Worm (Caenorhabditis elegans) whole organism, L3 larva: ENCODE results near the gene wht-8.

Experiments
- ZK546.5 ChIP-seq: sonication (generic microtip); optimal IDR thresholded peaks from 2 replicates; lab custom pipeline; 2017; ENCODE audit warnings: missing biosample characterization, missing genetic modification characterization
- aly-2 ChIP-seq: fragments of 150-350 bp; optimal IDR thresholded peaks from 2 replicates; lab custom pipeline; 2014; ENCODE audit warnings: missing biosample characterization, missing genetic modification characterization
- ama-1 ChIP-seq: fragments of 150-350 bp; optimal IDR thresholded peaks from 2 replicates; lab custom pipeline; 2018
- ceh-28 ChIP-seq: fragments of 150-350 bp; optimal IDR thresholded peaks from 2 replicates; lab custom pipeline; 2014; ENCODE audit warnings: missing biosample characterization, missing genetic modification reagents, missing genetic modification characterization
- ceh-9 ChIP-seq: sonication (generic microtip); optimal IDR thresholded peaks from 2 replicates; lab custom pipeline; 2018; ENCODE audit warnings: missing biosample characterization, missing genetic modification characterization
- daf-12 ChIP-seq: fragments of 150-350 bp; optimal IDR thresholded peaks from 2 replicates; lab custom pipeline; 2014; ENCODE audit warnings: missing biosample characterization, missing genetic modification reagents, missing genetic modification characterization
- egl-27 ChIP-seq: sonication (generic microtip); optimal IDR thresholded peaks from 4 replicates; lab custom pipeline; 2017; ENCODE audit warnings: missing biosample characterization, missing genetic modification reagents, missing genetic modification characterization
- egl-5 ChIP-seq: fragments of 150-350 bp; optimal IDR thresholded peaks from 2 replicates; lab custom pipeline; 2017; ENCODE audit warnings: missing biosample characterization, missing genetic modification reagents, missing genetic modification characterization, inconsistent platforms
- elt-1 ChIP-seq: fragments of 150-350 bp; optimal IDR thresholded peaks from 2 replicates; lab custom pipeline; 2014; ENCODE audit warnings: missing biosample characterization, missing genetic modification characterization
- elt-2 ChIP-seq: sonication (generic microtip); optimal IDR thresholded peaks from 2 replicates; lab custom pipeline; 2016; ENCODE audit warnings: missing genetic modification reagents, mild to moderate bottlenecking, missing genetic modification characterization, missing compliant biosample characterization
- elt-3 ChIP-seq, 3 experiments: fragments of 150-350 bp in 1 of 3; sonication (generic microtip) in 2 of 3; optimal IDR thresholded peaks; 2 replicates in 2 of 3; 4 replicates in 1 of 3; lab custom pipeline; 2014 to 2017; ENCODE audit warnings: missing biosample characterization in 3 of 3, missing genetic modification characterization in 3 of 3
- eor-1 ChIP-seq, 2 experiments: fragments of 150-350 bp; optimal IDR thresholded peaks; 2 replicates each; lab custom pipeline; 2014 to 2018; ENCODE audit warnings: missing biosample characterization in 2 of 2, missing genetic modification characterization in 2 of 2
- fkh-10 ChIP-seq: sonication (generic microtip); optimal IDR thresholded peaks from 2 replicates; lab custom pipeline; 2017; ENCODE audit warnings: missing biosample characterization, missing genetic modification reagents, missing genetic modification characterization
- fkh-2 ChIP-seq: fragments of 150-350 bp; optimal IDR thresholded peaks from 2 replicates; lab custom pipeline; 2014; ENCODE audit warnings: missing biosample characterization, missing genetic modification reagents, missing genetic modification characterization
- hmg-11 ChIP-seq: sonication (generic microtip); optimal IDR thresholded peaks from 2 replicates; lab custom pipeline; 2016; ENCODE audit warnings: missing genetic modification characterization, missing compliant biosample characterization
- jun-1 ChIP-seq: fragments of 150-350 bp; optimal IDR thresholded peaks from 2 replicates; lab custom pipeline; 2014; ENCODE audit warnings: missing biosample characterization, missing genetic modification reagents, missing genetic modification characterization
- lin-15B ChIP-seq: fragments of 150-350 bp; optimal IDR thresholded peaks from 2 replicates; lab custom pipeline; 2014; ENCODE audit warnings: missing biosample characterization, missing genetic modification characterization
- lsy-12 ChIP-seq: sonication (generic microtip); optimal IDR thresholded peaks from 2 replicates; lab custom pipeline; 2016; ENCODE audit warnings: mild to moderate bottlenecking, missing genetic modification characterization, missing compliant biosample characterization
- mdl-1 ChIP-seq: fragments of 150-350 bp; optimal IDR thresholded peaks from 2 replicates; lab custom pipeline; 2014; ENCODE audit warnings: missing biosample characterization, missing genetic modification characterization
- mml-1 ChIP-seq: fragments of 150-350 bp; sonication (generic microtip); optimal IDR thresholded peaks from 3 replicates; lab custom pipeline; 2014; ENCODE audit warnings: missing biosample characterization, missing genetic modification characterization
- nfya-1 ChIP-seq: sonication (generic microtip); optimal IDR thresholded peaks from 2 replicates; lab custom pipeline; 2017; ENCODE audit warnings: missing genetic modification characterization, mild to moderate bottlenecking, missing compliant biosample characterization, antibody characterized with exemption, moderate library complexity; ENCODE audit not compliant: insufficient read depth
- nhr-11 ChIP-seq: fragments of 150-350 bp; optimal IDR thresholded peaks from 2 replicates; lab custom pipeline; 2014; ENCODE audit warnings: missing biosample characterization, missing genetic modification characterization
- nhr-12 ChIP-seq: fragments of 150-350 bp; optimal IDR thresholded peaks from 2 replicates; lab custom pipeline; 2014; ENCODE audit warnings: missing biosample characterization, missing genetic modification characterization
- nhr-23 ChIP-seq: fragments of 150-350 bp; optimal IDR thresholded peaks from 2 replicates; lab custom pipeline; 2014; ENCODE audit warnings: missing biosample characterization, missing genetic modification reagents, missing genetic modification characterization
- nhr-237 ChIP-seq: fragments of 150-350 bp; optimal IDR thresholded peaks from 2 replicates; lab custom pipeline; 2014; ENCODE audit warnings: missing biosample characterization, missing genetic modification characterization
- nhr-28 ChIP-seq: fragments of 150-350 bp; optimal IDR thresholded peaks from 2 replicates; lab custom pipeline; 2014; ENCODE audit warnings: missing biosample characterization, missing genetic modification characterization
- nhr-43 ChIP-seq: sonication (generic microtip); optimal IDR thresholded peaks from 2 replicates; lab custom pipeline; 2016; ENCODE audit warnings: mild to moderate bottlenecking, missing genetic modification characterization, missing compliant biosample characterization; ENCODE audit not compliant: poor library complexity, severe bottlenecking
- nhr-67 ChIP-seq: fragments of 150-350 bp; optimal IDR thresholded peaks from 2 replicates; lab custom pipeline; 2014; ENCODE audit warnings: missing biosample characterization, missing genetic modification characterization
- nhr-76 ChIP-seq: fragments of 150-350 bp; sonication (generic microtip); optimal IDR thresholded peaks from 5 replicates; lab custom pipeline; 2014; ENCODE audit warnings: missing biosample characterization, missing genetic modification characterization
- pha-4 ChIP-seq: fragments of 150-350 bp; optimal IDR thresholded peaks from 2 replicates; lab custom pipeline; 2014; ENCODE audit warnings: missing biosample characterization, missing genetic modification reagents, missing genetic modification characterization
- pqm-1 ChIP-seq: fragments of 150-350 bp; optimal IDR thresholded peaks from 2 replicates; lab custom pipeline; 2017; ENCODE audit warnings: missing biosample characterization, missing genetic modification characterization, inconsistent platforms
- sea-2 ChIP-seq: fragments of 150-350 bp; sonication (generic microtip); optimal IDR thresholded peaks from 4 replicates; lab custom pipeline; 2014; ENCODE audit warnings: missing biosample characterization, missing genetic modification reagents, missing genetic modification characterization
- skn-1 ChIP-seq: fragments of 150-350 bp; optimal IDR thresholded peaks from 2 replicates; lab custom pipeline; 2014; ENCODE audit warnings: missing biosample characterization, missing genetic modification characterization
- snpc-4 ChIP-seq: fragments of 150-350 bp; optimal IDR thresholded peaks from 2 replicates; lab custom pipeline; 2014; ENCODE audit warnings: missing biosample characterization, missing genetic modification characterization
- tbx-2 ChIP-seq: sonication (generic microtip); optimal IDR thresholded peaks from 2 replicates; lab custom pipeline; 2016; ENCODE audit warnings: mild to moderate bottlenecking, missing genetic modification characterization, missing compliant biosample characterization
- unc-39 ChIP-seq: sonication (generic microtip); optimal IDR thresholded peaks from 4 replicates; lab custom pipeline; 2017; ENCODE audit warnings: missing biosample characterization, missing genetic modification characterization
- unc-62 ChIP-seq: fragments of 150-350 bp; sonication (generic microtip); optimal IDR thresholded peaks from 4 replicates; lab custom pipeline; 2014; ENCODE audit warnings: missing biosample characterization, missing genetic modification reagents, missing genetic modification characterization
- ztf-4 ChIP-seq: fragments of 150-350 bp; optimal IDR thresholded peaks from 2 replicates; lab custom pipeline; 2014; ENCODE audit warnings: missing biosample characterization, missing genetic modification characterization

Gene wht-8

ce11 chrIII:11243421-11243820 lies 24.8 kb downstream of the wht-8 start (continued):
- TF ChIP-seq tbx-2 (tag; lab: Kevin White, UChicago) = no peak
- TF ChIP-seq elt-2 (tag; lab: Kevin White, UChicago) = peak; percentile 72
- peak; percentile 4 for TF ChIP-seq skn-1 (tag; lab: Kevin White, UChicago)
- peak; percentile 88 for TF ChIP-seq nfya-1 (tag; lab: Kevin White, UChicago)
- TF ChIP-seq unc-62 = peak; percentile 24
- TF ChIP-seq hmg-11 = peak; percentile 90
- no peak for TF ChIP-seq fkh-2 (tag; lab: Kevin White, UChicago)
- TF ChIP-seq nhr-237 (tag; lab: Kevin White, UChicago) = no peak
- TF ChIP-seq nhr-11 (tag; lab: Kevin White, UChicago) = peak; percentile 62
- no peak for TF ChIP-seq mml-1 (tag; lab: Kevin White, UChicago)
- peak; percentile 87 for TF ChIP-seq jun-1 (tag; lab: Kevin White, UChicago)
- TF ChIP-seq nhr-23 (tag; lab: Kevin White, UChicago) = peak; percentile 64
- peak; percentile 44 for TF ChIP-seq ztf-4 (tag; lab: Kevin White, UChicago)
- peak; percentile 37 for TF ChIP-seq egl-27 (tag; lab: Kevin White, UChicago)

- TF ChIP-seq elt-1 (tag; lab: Kevin White, UChicago) = no peak
- no peak for TF ChIP-seq ama-1
- TF ChIP-seq nhr-11 (tag; lab: Kevin White, UChicago) = no peak
- TF ChIP-seq sea-2 = no peak
- TF ChIP-seq hmg-11 = no peak
- TF ChIP-seq daf-12 (tag; lab: Kevin White, UChicago) = no peak
- TF ChIP-seq pha-4 (tag; lab: Kevin White, UChicago) = peak; percentile 28
- TF ChIP-seq mdl-1 = no peak
- TF ChIP-seq eor-1 (tag; optimal IDR thresholded peaks at IDR 0.05; lab: Kevin White, UChicago) = no peak
- TF ChIP-seq jun-1 (tag; lab: Kevin White, UChicago) = no peak
- no peak for TF ChIP-seq nhr-67 (tag; lab: Kevin White, UChicago)
- peak; percentile 10 for TF ChIP-seq pqm-1 (tag; lab: Kevin White, UChicago)
- no peak for TF ChIP-seq fkh-10 (GFP tag; lab: Kevin White, UChicago)
- no peak for TF ChIP-seq snpc-4 (tag; lab: Kevin White, UChicago)
- TF ChIP-seq elt-3 (tag; optimal IDR thresholded peaks at IDR 0.05; lab: Kevin White, UChicago) = no peak
- TF ChIP-seq nhr-12 (tag; lab: Kevin White, UChicago) = no peak
- TF ChIP-seq elt-2 (tag; lab: Kevin White, UChicago) = peak; percentile 53
- no peak for TF ChIP-seq lin-15B (tag; lab: Kevin White, UChicago)
- no peak for TF ChIP-seq ceh-28 (tag; lab: Kevin White, UChicago)
These were observed 25.7 kb downstream of the wht-8 start for ce11 chrIII:11244338-11244737.

ce11 chrIII:11244820-11245219 lies 26.2 kb downstream of the wht-8 start, which contains the start of gene rsks-1:
Gene rsks-1 (plus strand): TSS chrIII:11245120.
- no peak for TF ChIP-seq fkh-2 (tag; lab: Kevin White, UChicago)
- TF ChIP-seq egl-5 = no peak
- TF ChIP-seq tbx-2 (tag; lab: Kevin White, UChicago) = no peak
- no peak for TF ChIP-seq mml-1 (tag; lab: Kevin White, UChicago)
- no peak for TF ChIP-seq elt-1 (tag; lab: Kevin White, UChicago)
- TF ChIP-seq ceh-28 (tag; lab: Kevin White, UChicago) = no peak
- no peak for TF ChIP-seq nhr-43 (tag; lab: Kevin White, UChicago)
- TF ChIP-seq nhr-67 (tag; lab: Kevin White, UChicago) = no peak

DNA sequence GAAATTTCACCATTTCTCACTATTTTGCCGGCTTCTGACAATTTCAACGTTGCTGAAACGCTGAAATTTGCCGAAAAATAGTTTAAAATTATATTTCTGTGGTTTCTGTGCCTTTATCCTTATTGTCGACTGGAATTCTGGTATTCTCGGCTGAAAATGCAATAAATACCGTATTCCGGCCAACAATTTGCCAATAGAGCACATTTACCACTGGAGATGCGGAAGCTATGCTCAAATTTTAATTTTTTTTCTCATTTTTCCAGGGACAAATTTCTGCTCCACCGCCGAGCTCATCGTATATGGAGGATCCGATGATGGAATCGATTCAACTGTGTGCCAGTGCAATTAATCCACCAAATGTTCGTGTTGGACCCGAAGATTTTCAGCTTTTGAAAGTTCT lies 28.0 kb downstream of the wht-8 start:
- TF ChIP-seq eor-1 (tag; optimal IDR thresholded peaks at IDR 0.05; lab: Kevin White, UChicago) (no peak), lin-15B (tag; lab: Kevin White, UChicago) (no peak), aly-2 (no peak), nhr-28 (no peak), elt-2 (tag; lab: Kevin White, UChicago) (no peak), nhr-76 (tag; lab: Kevin White, UChicago) (no peak), ceh-9 (tag; lab: Kevin White, UChicago) (no peak), unc-39 (tag; lab: Kevin White, UChicago) (no peak), daf-12 (tag; lab: Kevin White, UChicago) (no peak), lsy-12 (tag; lab: Kevin White, UChicago) (no peak), ama-1 (no peak), pha-4 (tag; lab: Kevin White, UChicago) (no peak), tbx-2 (tag; lab: Kevin White, UChicago) (no peak), jun-1 (tag; lab: Kevin White, UChicago) (no peak), ZK546.5 (tag; lab: Kevin White, UChicago) (no peak), mml-1 (tag; lab: Kevin White, UChicago) (no peak), fkh-10 (GFP tag; lab: Kevin White, UChicago) (no peak), nhr-43 (tag; lab: Kevin White, UChicago) (no peak)
- TF ChIP-seq, all 47 proteins: peak for 0
